Worm (Caenorhabditis elegans) whole organism, L4 larva: Measurements from ENCODE around the gene srw-112.

Experiments
- Y105C5A.15 ChIP-seq: fragments of 200-800 bp; sonication (Bioruptor generic); IDR thresholded peaks from 2 replicates; pipeline ENCODE4 v1.3.6; 2022; ENCODE audit warnings: missing genetic modification characterization, missing compliant biosample characterization
- lin-13 ChIP-seq: fragments of 150-350 bp; optimal IDR thresholded peaks from 2 replicates; lab custom pipeline; 2014; ENCODE audit warnings: missing biosample characterization, missing genetic modification reagents, missing genetic modification characterization
- lsy-2 ChIP-seq, 2 experiments: fragments of 150-350 bp in 1 of 2; sonication (generic microtip) in 1 of 2; optimal IDR thresholded peaks; 2 replicates each; lab custom pipeline; 2014 to 2017; ENCODE audit warnings: missing biosample characterization in 2 of 2, missing genetic modification characterization in 2 of 2
- mdl-1 ChIP-seq, 2 experiments: fragments of 150-350 bp in 1 of 2; sonication (generic microtip) in 1 of 2; optimal IDR thresholded peaks; 2 replicates each; lab custom pipeline; 2014 to 2017; ENCODE audit warnings: missing biosample characterization in 2 of 2, missing genetic modification characterization in 2 of 2
- nhr-28 ChIP-seq: fragments of 150-350 bp; optimal IDR thresholded peaks from 2 replicates; lab custom pipeline; 2014; ENCODE audit warnings: missing biosample characterization, missing genetic modification characterization
- nhr-76 ChIP-seq: fragments of 150-350 bp; optimal IDR thresholded peaks from 2 replicates; lab custom pipeline; 2014; ENCODE audit warnings: missing biosample characterization, missing genetic modification characterization
- pha-4 ChIP-seq, 2 experiments: fragments of 150-350 bp in 1 of 2; fragments of 200-800 bp in 1 of 2; sonication (Bioruptor generic) in 1 of 2; IDR thresholded peaks in 1 of 2; optimal IDR thresholded peaks in 1 of 2; 2 replicates each; pipeline versions ENCODE4 v1.3.6 to Lab custom; 2014 to 2022; ENCODE audit warnings: missing genetic modification characterization in 2 of 2, missing genetic modification reagents in 2 of 2, missing biosample characterization in 1 of 2, missing compliant biosample characterization in 1 of 2
- unc-62 ChIP-seq, 3 experiments: fragments of 150-350 bp in 1 of 3; sonication (generic microtip); optimal IDR thresholded peaks in 2 of 3; peaks in 1 of 3; 1 replicate in 1 of 3; 2 replicates in 2 of 3; lab custom pipeline; 2014 to 2017; ENCODE audit warnings: missing biosample characterization in 3 of 3, missing genetic modification characterization in 3 of 3, missing genetic modification reagents in 3 of 3, missing genotype in 1 of 3

- TF ChIP-seq mdl-1 (tag; optimal IDR thresholded peaks at IDR 0.05; lab: Kevin White, UChicago) (no peak), pha-4 (GFP tag; IDR thresholded peaks at IDR 0.05; lab: Robert Waterston, UW) (no peak), pha-4 (tag; optimal IDR thresholded peaks at IDR 0.05; lab: Kevin White, UChicago) (no peak), lsy-2 (tag; optimal IDR thresholded peaks at IDR 0.05; lab: Kevin White, UChicago) (no peak), unc-62 (GFP tag; optimal IDR thresholded peaks at IDR 0.05 in 1 of 2; lab: Kevin White, UChicago) (no peak), unc-62 (tag; optimal IDR thresholded peaks at IDR 0.05; lab: Kevin White, UChicago) (no peak), nhr-28 (tag; lab: Kevin White, UChicago) (no peak), lin-13 (GFP tag; lab: Kevin White, UChicago) (no peak), Y105C5A.15 (no peak), nhr-76 (no peak)
Observed at ce11 chrV:3046364-3046763, 40.5 kb upstream of the srw-112 start.
